Fruit fly (Drosophila melanogaster) whole organism, embryonic: ENCODE results near the gene Acsx4.

Experiments used
- Aef1 ChIP-seq: fragments of 200-800 bp; sonication (Bioruptor generic); IDR thresholded peaks from 3 replicates; pipeline ENCODE4 v1.3.6; 2022; ENCODE audit warnings: missing biosample characterization, missing genetic modification characterization
- Atf6 ChIP-seq: fragments of 200-800 bp; sonication (Bioruptor generic); IDR thresholded peaks from 2 replicates; pipeline ENCODE4 v1.3.6; 2022; ENCODE audit warnings: missing biosample characterization, missing genetic modification characterization
- Awh ChIP-seq: fragments of 200-800 bp; sonication (Bioruptor generic); IDR thresholded peaks from 2 replicates; pipeline ENCODE4, ENCODE4 v1.3.6; 2022; ENCODE audit warnings: missing biosample characterization, missing genetic modification characterization
- Bgb ChIP-seq: fragments of 200-800 bp; sonication (Bioruptor generic); IDR thresholded peaks from 2 replicates; pipeline ENCODE4 v1.3.6; 2022; ENCODE audit warnings: missing biosample characterization, missing genetic modification characterization; ENCODE audit not compliant: partially characterized antibody
- Bteb2 ChIP-seq: fragments of 200-800 bp; sonication (Bioruptor generic); optimal IDR thresholded peaks from 2 replicates; lab custom pipeline; 2016; ENCODE audit warnings: missing biosample characterization, missing genetic modification characterization
- CG10147 ChIP-seq: fragments of 200-800 bp; sonication (Bioruptor generic); optimal IDR thresholded peaks from 2 replicates; lab custom pipeline; 2019; ENCODE audit warnings: missing biosample characterization, mild to moderate bottlenecking, missing genetic modification characterization, moderate library complexity
- CG11085 ChIP-seq: fragments of 200-800 bp; sonication (Bioruptor generic); IDR thresholded peaks from 2 replicates; pipeline ENCODE4 v1.3.6; 2022; ENCODE audit warnings: missing biosample characterization, missing genetic modification characterization
- CG14014 ChIP-seq: fragments of 200-800 bp; sonication (Bioruptor generic); IDR thresholded peaks from 2 replicates; pipeline ENCODE4 v1.3.6; 2022; ENCODE audit warnings: missing biosample characterization, missing genetic modification characterization
- CG14860 ChIP-seq: fragments of 200-800 bp; sonication (Bioruptor generic); IDR thresholded peaks from 3 replicates; pipeline ENCODE4 v1.3.6; 2022; ENCODE audit warnings: missing biosample characterization, missing genetic modification characterization; ENCODE audit not compliant: partially characterized antibody
- CG15011 ChIP-seq: fragments of 200-800 bp; sonication (Bioruptor generic); optimal IDR thresholded peaks from 3 replicates; lab custom pipeline; 2018; ENCODE audit warnings: missing biosample characterization, mild to moderate bottlenecking, missing genetic modification characterization
- CG1602 ChIP-seq: fragments of 200-800 bp; sonication (Bioruptor generic); optimal IDR thresholded peaks from 3 replicates; lab custom pipeline; 2016; ENCODE audit warnings: missing biosample characterization, missing genetic modification characterization
- CG16813 ChIP-seq: fragments of 200-800 bp; sonication (Bioruptor generic); IDR thresholded peaks from 3 replicates; pipeline ENCODE4 v1.3.6; 2022; ENCODE audit warnings: missing biosample characterization, missing genetic modification characterization; ENCODE audit not compliant: partially characterized antibody
- CG31388 ChIP-seq: fragments of 200-800 bp; sonication (Bioruptor generic); optimal IDR thresholded peaks from 2 replicates; lab custom pipeline; 2016; ENCODE audit warnings: missing biosample characterization, missing genetic modification characterization
- CG3163 ChIP-seq: fragments of 200-800 bp; sonication (Bioruptor generic); optimal IDR thresholded peaks from 3 replicates; lab custom pipeline; 2016; ENCODE audit warnings: missing biosample characterization, missing genetic modification characterization
- CG32767 ChIP-seq: fragments of 200-800 bp; sonication (Bioruptor generic); IDR thresholded peaks from 2 replicates; pipeline ENCODE4 v1.3.6; 2022; ENCODE audit warnings: missing biosample characterization, missing genetic modification characterization
- CG4282 ChIP-seq: fragments of 200-800 bp; sonication (Bioruptor generic); optimal IDR thresholded peaks from 2 replicates; lab custom pipeline; 2016; ENCODE audit warnings: missing biosample characterization, missing genetic modification characterization
- CG5245 ChIP-seq: fragments of 200-800 bp; sonication (Bioruptor generic); optimal IDR thresholded peaks from 3 replicates; lab custom pipeline; 2016; ENCODE audit warnings: missing biosample characterization, missing genetic modification characterization
- CG6254 ChIP-seq: fragments of 200-800 bp; sonication (Bioruptor generic); optimal IDR thresholded peaks from 3 replicates; lab custom pipeline; 2017; ENCODE audit warnings: mild to moderate bottlenecking, missing biosample characterization, missing genetic modification reagents, missing genetic modification characterization
- CG6791 ChIP-seq: fragments of 200-800 bp; sonication (Bioruptor generic); IDR thresholded peaks from 3 replicates; pipeline ENCODE4 v1.3.6; 2022; ENCODE audit warnings: missing biosample characterization, missing genetic modification characterization; ENCODE audit not compliant: partially characterized antibody
- CG7839 ChIP-seq: fragments of 200-800 bp; sonication (Bioruptor generic); optimal IDR thresholded peaks from 3 replicates; lab custom pipeline; 2018; ENCODE audit warnings: missing biosample characterization, mild to moderate bottlenecking, missing genetic modification characterization, moderate library complexity
- CG7963 ChIP-seq: fragments of 200-800 bp; sonication (Bioruptor generic); IDR thresholded peaks from 3 replicates; pipeline ENCODE4 v1.3.6; 2022; ENCODE audit warnings: missing biosample characterization, missing genetic modification characterization; ENCODE audit not compliant: partially characterized antibody
- CG9609 ChIP-seq: fragments of 200-800 bp; sonication (Bioruptor generic); optimal IDR thresholded peaks from 3 replicates; lab custom pipeline; 2016; ENCODE audit warnings: missing biosample characterization, missing genetic modification characterization
- CTCF ChIP-seq: fragments of 200-800 bp; sonication (Bioruptor generic); optimal IDR thresholded peaks from 2 replicates; lab custom pipeline; 2017; ENCODE audit warnings: missing biosample characterization, mild to moderate bottlenecking, missing genetic modification characterization, moderate library complexity
- D ChIP-seq, 2 experiments: fragments of 200-800 bp in 1 of 2; fragments of >200 bp in 1 of 2; sonication (Bioruptor generic) in 1 of 2; optimal IDR thresholded peaks; 2 replicates in 1 of 2; 3 replicates in 1 of 2; lab custom pipeline; 2017; ENCODE audit warnings: mild to moderate bottlenecking in 1 of 2, missing biosample characterization in 1 of 2, missing genetic modification characterization in 1 of 2, missing genetic modification reagents in 1 of 2
- ERR ChIP-seq: fragments of 200-800 bp; sonication (Bioruptor generic); optimal IDR thresholded peaks from 2 replicates; lab custom pipeline; 2016; ENCODE audit warnings: missing biosample characterization, missing genetic modification characterization
- Ets97D ChIP-seq: fragments of 200-800 bp; sonication (Bioruptor generic); optimal IDR thresholded peaks from 3 replicates; lab custom pipeline; 2016; ENCODE audit warnings: missing biosample characterization, missing genetic modification characterization
- H15 ChIP-seq: fragments of 200-800 bp; sonication (Bioruptor generic); IDR thresholded peaks from 3 replicates; pipeline ENCODE4 v1.3.6; 2022; ENCODE audit warnings: missing biosample characterization, missing genetic modification characterization
- Hsf ChIP-seq: fragments of 200-800 bp; sonication (Bioruptor generic); optimal IDR thresholded peaks from 3 replicates; lab custom pipeline; 2016; ENCODE audit warnings: missing biosample characterization, missing genetic modification characterization
- Lpt ChIP-seq: fragments of >200 bp; optimal IDR thresholded peaks from 2 replicates; lab custom pipeline; 2018; ENCODE audit warnings: missing biosample characterization, missing genetic modification characterization
- Pdp1 ChIP-seq, 2 experiments: fragments of 200-800 bp; sonication (Bioruptor generic); optimal IDR thresholded peaks; 3 replicates each; lab custom pipeline; 2016; ENCODE audit warnings: missing biosample characterization in 2 of 2, missing genetic modification characterization in 2 of 2, mild to moderate bottlenecking in 1 of 2, moderate library complexity in 1 of 2
- Scr ChIP-seq: fragments of 200-800 bp; sonication (Bioruptor generic); IDR thresholded peaks from 2 replicates; pipeline ENCODE4 v1.3.6; 2022; ENCODE audit warnings: missing biosample characterization, missing genetic modification characterization; ENCODE audit not compliant: partially characterized antibody
- Sry-β ChIP-seq: fragments of 200-800 bp; sonication (Bioruptor generic); optimal IDR thresholded peaks from 2 replicates; lab custom pipeline; 2018; ENCODE audit warnings: missing biosample characterization, mild to moderate bottlenecking, missing genetic modification characterization, moderate library complexity
- amos ChIP-seq: fragments of 200-800 bp; sonication (Bioruptor generic); IDR thresholded peaks from 2 replicates; pipeline ENCODE4 v1.3.6; 2022; ENCODE audit warnings: missing biosample characterization, missing genetic modification characterization; ENCODE audit not compliant: partially characterized antibody
- dmrt99B ChIP-seq: fragments of 200-800 bp; sonication (Bioruptor generic); optimal IDR thresholded peaks from 2 replicates; lab custom pipeline; 2018; ENCODE audit warnings: missing biosample characterization, mild to moderate bottlenecking, missing genetic modification characterization, moderate library complexity
- esg ChIP-seq: fragments of 200-800 bp; sonication (Bioruptor generic); conservative IDR thresholded peaks from 2 replicates; pipeline ENCODE4 v1.3.6; 2022; ENCODE audit warnings: missing biosample characterization, missing genetic modification characterization
- ewg ChIP-seq: fragments of 200-800 bp; sonication (Bioruptor generic); optimal IDR thresholded peaks from 3 replicates; lab custom pipeline; 2017; ENCODE audit warnings: mild to moderate bottlenecking, missing biosample characterization, missing genetic modification reagents, missing genetic modification characterization
- gce ChIP-seq: fragments of 200-800 bp; sonication (Bioruptor generic); IDR thresholded peaks from 3 replicates; pipeline ENCODE4 v1.3.6; 2022; ENCODE audit warnings: missing biosample characterization, missing genetic modification characterization
- grn ChIP-seq: fragments of 200-800 bp; sonication (Bioruptor generic); optimal IDR thresholded peaks from 3 replicates; lab custom pipeline; 2017; ENCODE audit warnings: missing biosample characterization, missing genetic modification characterization
- knrl ChIP-seq: fragments of 200-800 bp; sonication (Bioruptor generic); IDR thresholded peaks from 3 replicates; pipeline ENCODE4 v1.3.6; 2022; ENCODE audit warnings: missing biosample characterization, missing genetic modification characterization; ENCODE audit not compliant: partially characterized antibody
- mld ChIP-seq: fragments of 200-800 bp; sonication (Bioruptor generic); IDR thresholded peaks from 3 replicates; pipeline ENCODE4 v1.3.6; 2022; ENCODE audit warnings: missing biosample characterization, missing genetic modification characterization; ENCODE audit not compliant: partially characterized antibody
- odd ChIP-seq: fragments of 200-800 bp; sonication (Bioruptor generic); optimal IDR thresholded peaks from 2 replicates; lab custom pipeline; 2017; ENCODE audit warnings: missing biosample characterization, mild to moderate bottlenecking, missing genetic modification characterization
- otp ChIP-seq: fragments of 200-800 bp; sonication (Bioruptor generic); IDR thresholded peaks from 3 replicates; pipeline ENCODE4, ENCODE4 v1.3.6; 2022; ENCODE audit warnings: missing biosample characterization, missing genetic modification characterization
- stwl ChIP-seq: fragments of 200-800 bp; sonication (Bioruptor generic); optimal IDR thresholded peaks from 3 replicates; lab custom pipeline; 2018; ENCODE audit warnings: missing biosample characterization, mild to moderate bottlenecking, missing genetic modification characterization, moderate library complexity
- sug ChIP-seq: fragments of 200-800 bp; optimal IDR thresholded peaks from 2 replicates; lab custom pipeline; 2019; ENCODE audit warnings: missing biosample characterization, mild to moderate bottlenecking, missing genetic modification characterization, moderate library complexity
- tna ChIP-seq: fragments of 200-800 bp; sonication (Bioruptor generic); IDR thresholded peaks from 2 replicates; pipeline ENCODE4 v1.3.6; 2022; ENCODE audit warnings: missing biosample characterization, missing genetic modification characterization; ENCODE audit not compliant: partially characterized antibody
- vnd ChIP-seq: fragments of 200-800 bp; sonication (Bioruptor generic); IDR thresholded peaks from 3 replicates; pipeline ENCODE4 v1.3.6; 2022; ENCODE audit warnings: missing biosample characterization, missing genetic modification characterization; ENCODE audit not compliant: partially characterized antibody

Acsx4 gene

DNA sequence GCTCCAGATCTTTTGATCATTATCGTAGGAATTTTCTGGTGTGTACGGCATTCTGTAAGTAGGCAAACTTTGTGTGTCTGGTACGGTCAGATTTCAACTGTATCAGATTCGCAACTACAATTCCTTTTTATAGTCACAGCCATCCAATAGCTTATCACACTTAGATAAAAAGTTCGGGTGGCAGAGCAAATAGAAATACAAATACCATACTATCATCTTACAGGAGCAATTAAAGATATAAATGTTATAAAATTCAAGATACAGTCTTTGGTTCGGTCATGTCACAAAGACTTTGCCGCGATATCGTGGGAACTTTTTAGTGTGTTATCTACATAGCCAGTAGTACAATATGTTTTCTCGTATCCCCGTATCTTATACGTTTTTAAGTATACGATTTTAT is 10.2 kb upstream of the Acsx4 start, which contains the start of gene Acsx1L:
Gene Acsx1L (minus strand): TSS at position 101 of the 400 bp plus-strand sequence.
- TF ChIP-seq grn (GFP tag; lab: Kevin White, UChicago) (no peak), sug (tag; lab: Kevin White, UChicago) (no peak), Pdp1 (GFP tag; optimal IDR thresholded peaks at IDR 0.05; lab: Kevin White, UChicago) (no peak), Hsf (GFP tag; lab: Kevin White, UChicago) (no peak), CG4282 (GFP tag; lab: Kevin White, UChicago) (no peak), Sry-β (GFP tag; lab: Kevin White, UChicago) (no peak), Atf6 (GFP tag; lab: Robert Waterston, UW) (no peak)

DNA sequence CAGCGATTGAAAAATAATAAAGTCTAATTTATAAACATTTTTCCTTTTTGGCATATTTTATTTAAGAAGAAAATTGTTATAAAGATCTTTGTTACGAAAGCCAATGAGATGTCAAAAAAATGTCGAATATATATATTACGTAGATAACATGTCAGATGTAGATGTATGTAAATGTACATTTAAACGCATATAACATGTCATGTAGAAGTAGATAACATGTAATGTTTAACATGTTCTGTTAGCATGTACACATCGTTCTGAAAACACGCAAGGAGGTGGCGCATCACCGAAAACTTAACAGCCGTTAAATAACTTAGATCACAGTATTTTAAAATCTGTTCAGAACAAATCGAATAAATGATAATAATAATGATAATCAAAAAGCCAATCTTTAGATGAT is 9.2 kb upstream of the Acsx4 start:
- TF ChIP-seq CG10147 (GFP tag; lab: Kevin White, UChicago): no peak
- TF ChIP-seq CG11085 (GFP tag; lab: Robert Waterston, UW): no peak
- TF ChIP-seq gce (GFP tag; lab: Robert Waterston, UW): no peak
- no peak for TF ChIP-seq CG14014 (GFP tag; lab: Robert Waterston, UW)
- 0 out of 3 replicates have a peak, but pooled peaks have one; percentile 44 for TF ChIP-seq CG7963 (GFP tag; lab: Robert Waterston, UW)
- no peak for TF ChIP-seq odd (GFP tag; lab: Kevin White, UChicago)
- no peak for TF ChIP-seq ewg
- no peak for TF ChIP-seq CG5245
- TF ChIP-seq vnd (GFP tag; lab: Robert Waterston, UW): peak; percentile 50; the same call in 2 of the 3 replicates
- peak; percentile 54 for TF ChIP-seq CG16813 (GFP tag; lab: Robert Waterston, UW)
- peak; percentile 86 for TF ChIP-seq Bgb (GFP tag; lab: Robert Waterston, UW)
- TF ChIP-seq Lpt: no peak
- TF ChIP-seq CG6254: no peak
- no peak for TF ChIP-seq dmrt99B (tag; lab: Kevin White, UChicago)
- no peak for TF ChIP-seq CG9609
- no peak for TF ChIP-seq mld (GFP tag; lab: Robert Waterston, UW)
- no peak for TF ChIP-seq ERR (GFP tag; lab: Kevin White, UChicago)
- TF ChIP-seq CG14860 (GFP tag; lab: Robert Waterston, UW): peak; percentile 50; the same call in 1 of the 3 replicates
- no peak for TF ChIP-seq Ets97D (GFP tag; lab: Kevin White, UChicago)
- peak; percentile 68 for TF ChIP-seq knrl (GFP tag; lab: Robert Waterston, UW)
- no peak for TF ChIP-seq otp (GFP tag; lab: Robert Waterston, UW)
- TF ChIP-seq CTCF: peak; percentile 84
- no peak for TF ChIP-seq Aef1 (GFP tag; lab: Robert Waterston, UW)
- peak; percentile 40; the same call in 1 of the 3 replicates for TF ChIP-seq CG6791 (GFP tag; lab: Robert Waterston, UW)
- TF ChIP-seq amos: peak; percentile 63
- no peak for TF ChIP-seq H15 (GFP tag; lab: Robert Waterston, UW)
- TF ChIP-seq Awh (GFP tag; lab: Robert Waterston, UW): no peak
- TF ChIP-seq CG1602 (GFP tag; lab: Kevin White, UChicago): no peak
- no peak for TF ChIP-seq D (optimal IDR thresholded peaks at IDR 0.05; lab: Kevin White, UChicago)
- TF ChIP-seq D (GFP tag; optimal IDR thresholded peaks at IDR 0.05; lab: Kevin White, UChicago): no peak
- no peak for TF ChIP-seq esg (GFP tag; lab: Robert Waterston, UW)
- peak; percentile 35 for TF ChIP-seq stwl (tag; lab: Kevin White, UChicago)
- TF ChIP-seq tna (GFP tag; lab: Robert Waterston, UW): no peak
- TF ChIP-seq Scr: no peak
- no peak for TF ChIP-seq Bteb2
- TF ChIP-seq CG31388 (GFP tag; lab: Kevin White, UChicago): no peak
- TF ChIP-seq CG32767 (GFP tag; lab: Robert Waterston, UW): no peak
- no peak for TF ChIP-seq CG7839
- TF ChIP-seq CG3163: no peak
- no peak for TF ChIP-seq CG15011
